Worm (Caenorhabditis elegans) whole organism, L4 larva: Measurements from ENCODE around the gene pgap-2.
A peak's percentile ranks its signal among the peaks of the same experiment; 100 is the strongest.

Source experiments
- ZK337.2 ChIP-seq: fragments of 200-800 bp; sonication (Bioruptor generic); IDR thresholded peaks from 2 replicates; pipeline ENCODE4 v1.3.6; 2022; ENCODE audit warnings: missing genetic modification reagents, missing genetic modification characterization, missing compliant biosample characterization
- ceh-20 ChIP-seq: fragments of 200-800 bp; sonication (Bioruptor generic); IDR thresholded peaks from 2 replicates; pipeline ENCODE4 v1.3.6; 2022; ENCODE audit warnings: missing genetic modification reagents, missing genetic modification characterization, missing compliant biosample characterization
- ceh-82 ChIP-seq: sonication (generic microtip); optimal IDR thresholded peaks from 2 replicates; lab custom pipeline; 2017; ENCODE audit warnings: missing biosample characterization, missing genetic modification characterization
- lir-3 ChIP-seq: sonication (generic microtip); optimal IDR thresholded peaks from 2 replicates; lab custom pipeline; 2016; ENCODE audit warnings: mild to moderate bottlenecking, missing genetic modification characterization, missing compliant biosample characterization
- lsy-2 ChIP-seq, 2 experiments: fragments of 150-350 bp in 1 of 2; sonication (generic microtip) in 1 of 2; optimal IDR thresholded peaks; 2 replicates each; lab custom pipeline; 2014 to 2017; ENCODE audit warnings: missing biosample characterization in 2 of 2, missing genetic modification characterization in 2 of 2
- skn-1 ChIP-seq: fragments of 150-350 bp; optimal IDR thresholded peaks from 2 replicates; lab custom pipeline; 2014; ENCODE audit warnings: missing biosample characterization, missing genetic modification characterization
- unc-130 ChIP-seq: sonication (generic microtip); optimal IDR thresholded peaks from 2 replicates; lab custom pipeline; 2016; ENCODE audit warnings: missing genetic modification reagents, missing genetic modification characterization, missing compliant biosample characterization
- unc-39 ChIP-seq: sonication (generic microtip); optimal IDR thresholded peaks from 2 replicates; lab custom pipeline; 2017; ENCODE audit warnings: missing biosample characterization, missing genetic modification characterization

DNA sequence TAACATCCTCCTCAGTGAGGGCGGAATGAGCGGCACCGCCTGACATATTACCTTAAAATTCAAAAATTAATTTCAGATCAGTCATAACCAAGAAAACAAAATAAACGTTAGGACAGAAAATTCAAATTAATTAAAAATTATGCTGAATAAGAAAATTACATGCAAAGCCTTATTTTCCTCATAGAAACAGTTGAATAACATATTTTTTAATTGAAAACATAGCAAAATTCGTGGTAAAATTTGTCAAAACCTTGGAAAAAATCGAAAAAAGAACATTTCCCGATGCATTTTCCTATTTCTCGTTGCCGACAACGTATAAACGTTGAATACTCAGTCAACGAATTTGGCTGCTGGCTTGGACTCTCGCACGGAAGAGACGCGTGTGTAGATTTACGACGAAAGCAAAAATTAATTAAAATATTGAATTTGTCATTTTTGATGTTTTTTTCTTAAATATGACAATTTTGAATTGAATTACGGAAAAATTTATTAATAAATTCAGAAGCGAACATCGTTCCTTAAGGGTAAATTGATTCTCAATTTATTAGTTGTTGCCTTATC, 48.8 kb downstream of the pgap-2 start, which contains the start of the genes rps-0 and rbg-3:
- TF ChIP-seq ZK337.2 (no peak), lsy-2 (tag; optimal IDR thresholded peaks at IDR 0.05; lab: Kevin White, UChicago) (peak; percentile 84 to 98), unc-130 (GFP tag; lab: Kevin White, UChicago) (peak; percentile 67), ceh-82 (tag; lab: Kevin White, UChicago) (no peak), unc-39 (no peak), skn-1 (no peak), lir-3 (tag; lab: Kevin White, UChicago) (no peak), ceh-20 (0 out of 2 replicates have a peak, but pooled peaks have one; percentile 39)
